Fruit fly (Drosophila melanogaster): ENCODE measurements around the gene b.

b gene

DNA sequence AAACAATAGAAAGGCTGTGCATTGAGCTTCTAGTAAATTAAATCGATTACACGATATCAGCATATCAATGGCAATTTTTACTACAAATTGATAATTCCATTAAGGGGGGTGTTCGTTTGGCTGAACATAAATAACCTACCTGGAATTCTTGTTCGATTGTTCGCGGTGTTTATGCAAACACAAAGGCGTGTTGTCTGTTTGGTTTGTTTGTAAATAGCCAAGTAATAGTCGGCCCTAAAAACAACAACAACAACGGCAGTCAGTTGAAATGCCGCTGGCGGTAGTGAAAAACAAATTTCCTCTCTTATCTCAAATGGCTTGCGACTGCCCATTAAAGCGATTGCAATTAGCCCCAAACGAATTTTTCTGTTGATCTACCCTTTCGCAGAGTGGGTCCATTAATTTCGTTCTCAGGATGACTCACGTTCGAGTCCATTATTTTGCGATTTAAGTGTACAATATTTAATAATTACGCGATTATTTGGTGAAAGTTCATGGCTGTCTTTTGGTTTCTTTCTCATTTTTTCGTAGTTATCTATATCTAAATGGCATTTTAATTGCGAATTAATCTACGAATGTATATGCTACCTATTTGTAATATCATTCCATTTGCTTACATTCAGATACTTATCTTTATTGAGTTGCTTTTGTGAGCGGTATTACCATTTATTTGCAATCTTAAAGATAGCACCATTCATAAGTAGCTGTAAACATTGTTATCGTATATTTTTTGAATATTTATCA is 17.8 kb downstream of the b start (continued):
- TF ChIP-seq Taf1 (GFP tag; IDR thresholded peaks at IDR 0.05) = no peak
- TF ChIP-seq ham (GFP tag; IDR thresholded peaks at IDR 0.05) = no peak
- peak; percentile 38 for TF ChIP-seq abd-A (tag; optimal IDR thresholded peaks at IDR 0.05)
- peak; percentile 16 for TF ChIP-seq CG18476 (GFP tag; optimal IDR thresholded peaks at IDR 0.05)
- no peak for TF ChIP-seq Poxn (GFP tag; IDR thresholded peaks at IDR 0.05)
- no peak for TF ChIP-seq Sry-β (GFP tag; optimal IDR thresholded peaks at IDR 0.05)
- no peak for TF ChIP-seq yki (optimal IDR thresholded peaks at IDR 0.05)
- no peak for TF ChIP-seq Abd-B (GFP tag; optimal IDR thresholded peaks at IDR 0.05)
- TF ChIP-seq hbn (GFP tag; IDR thresholded peaks at IDR 0.05; ENCODE audit: partially characterized antibody) = no peak
- TF ChIP-seq CG15073 (GFP tag; optimal IDR thresholded peaks at IDR 0.05) = no peak
- peak; percentile 22 for TF ChIP-seq CG7839 (tag; optimal IDR thresholded peaks at IDR 0.05)
- no peak for TF ChIP-seq Hmx (GFP tag; optimal IDR thresholded peaks at IDR 0.05)
- no peak for TF ChIP-seq CHES-1-like (GFP tag; optimal IDR thresholded peaks at IDR 0.05)
- TF ChIP-seq Hsf (GFP tag; optimal IDR thresholded peaks at IDR 0.05) = no peak
- no peak for TF ChIP-seq prd (optimal IDR thresholded peaks at IDR 0.05)
- TF ChIP-seq prd (GFP tag; IDR thresholded peaks at IDR 0.05) = no peak; the same call in 1 of the 3 replicates
- TF ChIP-seq mirr (GFP tag; optimal IDR thresholded peaks at IDR 0.05) = peak; percentile 83
- TF ChIP-seq Eip74EF (GFP tag; optimal IDR thresholded peaks at IDR 0.05) = no peak
- no peak for TF ChIP-seq zen (tag; optimal IDR thresholded peaks at IDR 0.05)
- TF ChIP-seq lola (GFP tag; optimal IDR thresholded peaks at IDR 0.05) = no peak
- TF ChIP-seq CG6765 (GFP tag; optimal IDR thresholded peaks at IDR 0.05) = no peak
- no peak for TF ChIP-seq CG3995 (GFP tag; optimal IDR thresholded peaks at IDR 0.05)
- TF ChIP-seq sens-2 (GFP tag; IDR thresholded peaks at IDR 0.05) = no peak
- no peak for TF ChIP-seq Dfd (GFP tag; optimal IDR thresholded peaks at IDR 0.05)
- TF ChIP-seq Dek (tag; optimal IDR thresholded peaks at IDR 0.05) = peak; percentile 27
- TF ChIP-seq Bdp1 (GFP tag; optimal IDR thresholded peaks at IDR 0.05) = peak; percentile 36
- TF ChIP-seq MTF-1 (GFP tag; optimal IDR thresholded peaks at IDR 0.05; ENCODE audit: borderline replicate concordance) = peak; percentile 5
- no peak for TF ChIP-seq sisA (GFP tag; IDR thresholded peaks at IDR 0.05)
- no peak for TF ChIP-seq dimm (GFP tag; IDR thresholded peaks at IDR 0.05)
- 0 out of 3 replicates have a peak, but pooled peaks have one; percentile 14 for TF ChIP-seq tgo (GFP tag; IDR thresholded peaks at IDR 0.05)
- TF ChIP-seq CG4328 (GFP tag; optimal IDR thresholded peaks at IDR 0.05) = no peak
- TF ChIP-seq CG1024 (GFP tag; IDR thresholded peaks at IDR 0.05) = no peak
- TF ChIP-seq gce (GFP tag; IDR thresholded peaks at IDR 0.05) = 0 out of 3 replicates have a peak, but pooled peaks have one; percentile 15
- TF ChIP-seq CG14050 (GFP tag; IDR thresholded peaks at IDR 0.05) = no peak
- TF ChIP-seq Chrac-16 (GFP tag; optimal IDR thresholded peaks at IDR 0.05) = no peak
- no peak for TF ChIP-seq CG17802 (tag; optimal IDR thresholded peaks at IDR 0.05)
- no peak for TF ChIP-seq kah (GFP tag; optimal IDR thresholded peaks at IDR 0.05)
- TF ChIP-seq CG8281 (tag; optimal IDR thresholded peaks at IDR 0.05) = no peak
- no peak for TF ChIP-seq cwo (GFP tag; optimal IDR thresholded peaks at IDR 0.05)
- no peak for TF ChIP-seq CG7357 (GFP tag; IDR thresholded peaks at IDR 0.05)
- no peak for TF ChIP-seq Doc2 (GFP tag; IDR thresholded peaks at IDR 0.05)
- TF ChIP-seq CG1832 (GFP tag; optimal IDR thresholded peaks at IDR 0.05) = no peak
- peak; percentile 12 for TF ChIP-seq CG12219 (GFP tag; optimal IDR thresholded peaks at IDR 0.05)
- no peak for TF ChIP-seq zen2 (GFP tag; IDR thresholded peaks at IDR 0.05; ENCODE audit: partially characterized antibody)
- no peak for TF ChIP-seq Dll (GFP tag; IDR thresholded peaks at IDR 0.05; ENCODE audit: partially characterized antibody)
- peak; percentile 18 for TF ChIP-seq CG9817 (tag; optimal IDR thresholded peaks at IDR 0.05)
- TF ChIP-seq NFAT (GFP tag; IDR thresholded peaks at IDR 0.05) = no peak
- no peak for TF ChIP-seq Opbp (GFP tag; IDR thresholded peaks at IDR 0.05; ENCODE audit: partially characterized antibody)
- peak; percentile 11 for TF ChIP-seq schlank (tag; optimal IDR thresholded peaks at IDR 0.05)

Data from whole organism, embryonic.